Worm (Caenorhabditis elegans) whole organism, L2 larva: ENCODE measurements around the gene xpb-1.

ENCODE experiments used
- C34F6.9 ChIP-seq: fragments of 150-350 bp; optimal IDR thresholded peaks from 2 replicates; lab custom pipeline; 2014; ENCODE audit warnings: missing biosample characterization, missing genetic modification characterization
- F13H6.1 ChIP-seq: sonication (generic microtip); optimal IDR thresholded peaks from 2 replicates; lab custom pipeline; 2016; ENCODE audit warnings: missing genetic modification characterization, missing compliant biosample characterization
- R02D3.7 ChIP-seq: fragments of 150-350 bp; optimal IDR thresholded peaks from 2 replicates; lab custom pipeline; 2014; ENCODE audit warnings: missing biosample characterization, missing genetic modification characterization
- Y55F3AM.14 ChIP-seq: fragments of 200-800 bp; sonication (Bioruptor generic); optimal IDR thresholded peaks from 2 replicates; lab custom pipeline; 2018; ENCODE audit warnings: mild to moderate bottlenecking, missing genetic modification characterization, missing compliant biosample characterization
- alr-1 ChIP-seq: fragments of 150-350 bp; optimal IDR thresholded peaks from 2 replicates; lab custom pipeline; 2014; ENCODE audit warnings: missing biosample characterization, missing genetic modification characterization
- blmp-1 ChIP-seq: sonication (generic microtip); optimal IDR thresholded peaks from 2 replicates; lab custom pipeline; 2017; ENCODE audit warnings: missing genetic modification characterization, mild to moderate bottlenecking, missing compliant biosample characterization, antibody characterized with exemption, moderate library complexity; ENCODE audit not compliant: insufficient read depth
- ceh-16 ChIP-seq: fragments of 150-350 bp; optimal IDR thresholded peaks from 2 replicates; lab custom pipeline; 2014; ENCODE audit warnings: missing biosample characterization, missing genetic modification characterization
- ceh-82 ChIP-seq: fragments of 150-350 bp; optimal IDR thresholded peaks from 2 replicates; lab custom pipeline; 2014; ENCODE audit warnings: missing biosample characterization, missing genetic modification characterization
- dmd-4 ChIP-seq: sonication (generic microtip); optimal IDR thresholded peaks from 2 replicates; lab custom pipeline; 2017; ENCODE audit warnings: missing biosample characterization, missing genetic modification characterization
- egl-27 ChIP-seq: sonication (generic microtip); optimal IDR thresholded peaks from 3 replicates; lab custom pipeline; 2017; ENCODE audit warnings: missing biosample characterization, missing genetic modification reagents, missing genetic modification characterization
- elt-3 ChIP-seq: sonication (generic microtip); optimal IDR thresholded peaks from 2 replicates; lab custom pipeline; 2017; ENCODE audit warnings: missing biosample characterization, missing genetic modification characterization
- fos-1 ChIP-seq: fragments of 150-350 bp; optimal IDR thresholded peaks from 2 replicates; lab custom pipeline; 2014; ENCODE audit warnings: missing biosample characterization, missing genetic modification characterization
- gmeb-1 ChIP-seq: fragments of 150-350 bp; optimal IDR thresholded peaks from 2 replicates; lab custom pipeline; 2014; ENCODE audit warnings: missing biosample characterization, missing genetic modification characterization
- lin-11 ChIP-seq: fragments of 150-350 bp; sonication (generic microtip); optimal IDR thresholded peaks from 2 replicates; lab custom pipeline; 2014; ENCODE audit warnings: missing biosample characterization, missing genetic modification characterization, inconsistent platforms, mixed read lengths
- lin-13 ChIP-seq: fragments of 150-350 bp; optimal IDR thresholded peaks from 2 replicates; lab custom pipeline; 2014; ENCODE audit warnings: missing biosample characterization, missing genetic modification reagents, missing genetic modification characterization
- lin-39 ChIP-seq: fragments of 150-350 bp; optimal IDR thresholded peaks from 2 replicates; lab custom pipeline; 2014; ENCODE audit warnings: missing biosample characterization, missing genetic modification reagents, missing genetic modification characterization
- lsy-2 ChIP-seq, 2 experiments: fragments of 150-350 bp in 1 of 2; sonication (generic microtip) in 1 of 2; optimal IDR thresholded peaks; 2 replicates each; lab custom pipeline; 2014 to 2017; ENCODE audit warnings: missing biosample characterization in 2 of 2, missing genetic modification characterization in 2 of 2
- mab-5 ChIP-seq: fragments of 150-350 bp; optimal IDR thresholded peaks from 2 replicates; lab custom pipeline; 2014; ENCODE audit warnings: missing biosample characterization, missing genetic modification characterization
- mdl-1 ChIP-seq, 2 experiments: fragments of 150-350 bp in 1 of 2; sonication (generic microtip) in 1 of 2; optimal IDR thresholded peaks; 2 replicates each; lab custom pipeline; 2017; ENCODE audit warnings: missing biosample characterization in 2 of 2, missing genetic modification characterization in 2 of 2
- nhr-11 ChIP-seq: fragments of 150-350 bp; optimal IDR thresholded peaks from 2 replicates; lab custom pipeline; 2014; ENCODE audit warnings: missing biosample characterization, missing genetic modification characterization
- nhr-12 ChIP-seq: fragments of 150-350 bp; optimal IDR thresholded peaks from 2 replicates; lab custom pipeline; 2014; ENCODE audit warnings: missing biosample characterization, missing genetic modification characterization
- nhr-129 ChIP-seq: fragments of 150-350 bp; optimal IDR thresholded peaks from 2 replicates; lab custom pipeline; 2014; ENCODE audit warnings: missing biosample characterization, missing genetic modification characterization
- nhr-21 ChIP-seq: fragments of 150-350 bp; optimal IDR thresholded peaks from 2 replicates; lab custom pipeline; 2014; ENCODE audit warnings: missing biosample characterization, missing genetic modification characterization
- nhr-237 ChIP-seq: fragments of 150-350 bp; optimal IDR thresholded peaks from 2 replicates; lab custom pipeline; 2014; ENCODE audit warnings: missing biosample characterization, missing genetic modification characterization
- nhr-25 ChIP-seq: fragments of 150-350 bp; sonication (generic microtip); optimal IDR thresholded peaks from 3 replicates; lab custom pipeline; 2014; ENCODE audit warnings: missing biosample characterization, missing genetic modification characterization
- peb-1 ChIP-seq: fragments of 150-350 bp; optimal IDR thresholded peaks from 2 replicates; lab custom pipeline; 2014; ENCODE audit warnings: missing biosample characterization, missing genetic modification characterization
- sma-9 ChIP-seq, 2 experiments: fragments of 150-350 bp in 1 of 2; sonication (generic microtip) in 1 of 2; optimal IDR thresholded peaks; 2 replicates each; lab custom pipeline; 2014 to 2016; ENCODE audit warnings: missing genetic modification characterization in 2 of 2, mild to moderate bottlenecking in 1 of 2, missing biosample characterization in 1 of 2, missing compliant biosample characterization in 1 of 2, missing genetic modification reagents in 1 of 2, moderate library complexity in 1 of 2
- snpc-4 ChIP-seq: fragments of 150-350 bp; optimal IDR thresholded peaks from 2 replicates; lab custom pipeline; 2014; ENCODE audit warnings: missing biosample characterization, missing genetic modification characterization
- unc-39 ChIP-seq: fragments of 150-350 bp; optimal IDR thresholded peaks from 2 replicates; lab custom pipeline; 2014; ENCODE audit warnings: missing biosample characterization, missing genetic modification characterization
- unc-55 ChIP-seq: fragments of 150-350 bp; sonication (generic microtip); optimal IDR thresholded peaks from 3 replicates; lab custom pipeline; 2014; ENCODE audit warnings: missing biosample characterization, missing genetic modification reagents, missing genetic modification characterization
- zag-1 ChIP-seq: fragments of 150-350 bp; optimal IDR thresholded peaks from 2 replicates; lab custom pipeline; 2014; ENCODE audit warnings: missing biosample characterization, missing genetic modification characterization
- ztf-1 ChIP-seq: fragments of 200-800 bp; sonication (Bioruptor generic); conservative IDR thresholded peaks from 2 replicates; pipeline ENCODE4 v1.3.6; 2022; ENCODE audit warnings: missing genetic modification characterization, missing compliant biosample characterization
- ztf-11 ChIP-seq: sonication (generic microtip); optimal IDR thresholded peaks from 2 replicates; lab custom pipeline; 2017; ENCODE audit warnings: missing biosample characterization, missing genetic modification characterization
- ztf-4 ChIP-seq: fragments of 150-350 bp; optimal IDR thresholded peaks from 2 replicates; lab custom pipeline; 2014; ENCODE audit warnings: missing biosample characterization, missing genetic modification characterization

The xpb-1 gene

DNA sequence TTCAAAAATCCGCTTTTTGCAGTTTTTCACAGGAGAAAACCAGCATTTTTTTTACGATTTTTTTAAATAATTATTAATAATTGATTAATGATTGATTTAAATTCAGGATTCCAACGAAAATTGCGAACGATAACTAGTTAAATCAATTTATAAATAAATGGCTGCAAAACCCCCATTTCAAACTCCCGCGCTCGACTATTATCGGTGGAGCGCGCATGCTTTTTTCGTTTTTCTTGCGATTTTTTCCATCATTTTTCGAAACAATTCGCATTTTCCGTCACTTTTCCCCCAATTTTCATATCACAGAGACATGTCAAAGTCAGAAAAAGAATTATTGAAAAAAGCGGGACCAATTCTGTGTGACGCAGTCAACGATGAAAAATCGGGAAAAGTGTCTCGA, 39.1 kb downstream of the xpb-1 start, which contains the start of gene Y66D12A.10:
TSS of gene Y66D12A.10 (plus strand) at position 273 of the 400 bp plus-strand sequence.
- TF ChIP-seq fos-1 (tag; lab: Kevin White, UChicago) (no peak), lsy-2 (tag; optimal IDR thresholded peaks at IDR 0.05; lab: Kevin White, UChicago) (peak in 1 of 2 experiments; percentile 54), lin-13 (GFP tag; lab: Kevin White, UChicago) (peak; percentile 22), nhr-25 (tag; lab: Kevin White, UChicago) (no peak), gmeb-1 (peak; percentile 96), nhr-129 (tag; lab: Kevin White, UChicago) (peak; percentile 34), unc-55 (peak; percentile 62), lin-11 (tag; lab: Kevin White, UChicago) (no peak), C34F6.9 (tag; lab: Kevin White, UChicago) (peak; percentile 52), zag-1 (tag; lab: Kevin White, UChicago) (no peak), ceh-16 (tag; lab: Kevin White, UChicago) (no peak)

DNA sequence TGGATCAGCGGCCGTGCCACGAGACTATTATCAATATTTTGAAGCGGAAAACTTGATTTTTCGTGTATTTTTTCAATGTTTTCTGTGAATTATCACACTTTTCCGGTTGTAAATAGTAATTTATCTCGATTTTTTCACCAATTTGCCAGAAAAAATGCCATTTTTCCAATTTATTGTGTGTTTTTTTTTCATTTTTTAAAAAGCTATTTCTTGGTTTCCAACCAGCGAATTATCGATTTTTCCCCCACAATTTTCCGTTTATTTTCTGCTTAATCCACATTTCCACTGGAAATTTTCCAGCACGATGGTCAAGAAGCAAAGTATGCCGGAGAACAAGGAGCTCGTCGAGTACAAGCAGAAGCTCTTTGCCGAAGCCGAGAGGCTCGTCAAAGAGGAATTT, 41.4 kb downstream of the xpb-1 start, which contains the start of gene psme-3:
TSS of gene psme-3 (plus strand) at position 301 of the 400 bp plus-strand sequence.
- TF ChIP-seq egl-27 (tag; lab: Kevin White, UChicago) (no peak), unc-55 (no peak), F13H6.1 (tag; lab: Kevin White, UChicago) (no peak), sma-9 (GFP tag; optimal IDR thresholded peaks at IDR 0.05; lab: Kevin White, UChicago) (no peak), sma-9 (tag; optimal IDR thresholded peaks at IDR 0.05; lab: Kevin White, UChicago) (no peak), nhr-21 (tag; lab: Kevin White, UChicago) (no peak), ceh-16 (tag; lab: Kevin White, UChicago) (no peak), ztf-11 (tag; lab: Kevin White, UChicago) (no peak)

DNA sequence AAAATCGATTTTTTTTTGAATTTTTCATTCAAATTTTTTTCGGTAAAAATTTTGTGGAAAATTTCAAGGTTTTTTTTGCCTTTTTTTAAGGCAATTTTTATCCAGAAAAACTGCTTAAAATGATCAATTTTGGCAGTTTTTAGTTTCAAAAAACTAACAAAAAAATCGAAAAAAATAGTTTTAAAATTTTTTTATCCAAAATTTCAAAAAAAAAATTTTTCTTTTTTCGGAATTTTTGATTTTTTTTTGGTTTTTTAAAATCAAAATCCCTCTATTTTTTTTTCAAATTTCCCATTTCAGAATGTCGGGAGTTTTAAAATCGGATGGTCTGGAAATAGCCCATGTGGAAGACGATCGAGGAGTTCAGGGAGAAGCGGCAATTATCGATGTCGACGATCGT, 47.5 kb downstream of the xpb-1 start, which contains the start of gene Y66D12A.8:
TSS of gene Y66D12A.8 (plus strand) at position 301 of the 400 bp plus-strand sequence.
- TF ChIP-seq R02D3.7: no peak
- TF ChIP-seq nhr-21 (tag; lab: Kevin White, UChicago): no peak
- no peak for TF ChIP-seq nhr-237
- no peak for TF ChIP-seq lsy-2 (tag; optimal IDR thresholded peaks at IDR 0.05; lab: Kevin White, UChicago)
- TF ChIP-seq egl-27 (tag; lab: Kevin White, UChicago): no peak
- no peak for TF ChIP-seq unc-39 (tag; lab: Kevin White, UChicago)
- no peak for TF ChIP-seq ztf-4 (tag; lab: Kevin White, UChicago)
- no peak for TF ChIP-seq nhr-11 (tag; lab: Kevin White, UChicago)
- no peak for TF ChIP-seq mab-5 (tag; lab: Kevin White, UChicago)
- TF ChIP-seq ztf-1 (GFP tag; lab: Robert Waterston, UW): no peak
- no peak for TF ChIP-seq nhr-12 (tag; lab: Kevin White, UChicago)
- no peak for TF ChIP-seq ceh-82 (tag; lab: Kevin White, UChicago)
- TF ChIP-seq F13H6.1 (tag; lab: Kevin White, UChicago): no peak
- TF ChIP-seq lin-39 (tag; lab: Kevin White, UChicago): no peak
- no peak for TF ChIP-seq mdl-1 (tag; optimal IDR thresholded peaks at IDR 0.05; lab: Kevin White, UChicago)
- no peak for TF ChIP-seq zag-1 (tag; lab: Kevin White, UChicago)

DNA sequence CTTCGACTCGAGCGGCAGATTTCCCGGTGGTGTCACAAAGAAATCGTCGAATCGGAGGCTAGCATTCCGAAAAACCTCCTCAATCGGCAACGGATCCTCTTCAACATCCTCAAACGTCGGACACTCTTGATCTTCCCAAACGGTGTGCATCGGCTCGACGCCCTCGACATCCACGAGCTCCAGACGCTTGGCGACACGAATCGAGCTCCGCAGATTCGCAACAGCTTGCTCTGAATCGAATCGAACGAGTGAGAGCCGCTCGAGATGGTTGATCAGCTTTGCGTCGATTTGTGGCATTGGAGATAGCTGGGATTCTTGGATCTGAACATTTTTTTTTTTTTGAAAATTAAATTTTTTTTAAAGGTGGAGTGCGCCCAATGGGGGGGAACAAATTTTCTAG, 52.9 kb downstream of the xpb-1 start:
- TF ChIP-seq dmd-4 (no peak), blmp-1 (tag; lab: Kevin White, UChicago) (no peak), snpc-4 (tag; lab: Kevin White, UChicago) (no peak), peb-1 (tag; lab: Kevin White, UChicago) (no peak), nhr-12 (tag; lab: Kevin White, UChicago) (no peak), Y55F3AM.14 (GFP tag; lab: Kevin White, UChicago) (no peak), egl-27 (tag; lab: Kevin White, UChicago) (no peak), zag-1 (tag; lab: Kevin White, UChicago) (no peak), gmeb-1 (no peak), unc-39 (tag; lab: Kevin White, UChicago) (no peak), elt-3 (tag; lab: Kevin White, UChicago) (no peak), alr-1 (tag; lab: Kevin White, UChicago) (no peak), C34F6.9 (tag; lab: Kevin White, UChicago) (no peak)
